Worm (Caenorhabditis elegans) whole organism, early embryonic: ENCODE data around the gene lin-66.

Experiments used
- B0310.2 ChIP-seq: sonication (generic microtip); optimal IDR thresholded peaks from 2 replicates; lab custom pipeline; 2016; ENCODE audit warnings: mild to moderate bottlenecking, missing genetic modification characterization, missing compliant biosample characterization
- ama-1 ChIP-seq: fragments of 150-350 bp; optimal IDR thresholded peaks from 2 replicates; lab custom pipeline; 2014

DNA sequence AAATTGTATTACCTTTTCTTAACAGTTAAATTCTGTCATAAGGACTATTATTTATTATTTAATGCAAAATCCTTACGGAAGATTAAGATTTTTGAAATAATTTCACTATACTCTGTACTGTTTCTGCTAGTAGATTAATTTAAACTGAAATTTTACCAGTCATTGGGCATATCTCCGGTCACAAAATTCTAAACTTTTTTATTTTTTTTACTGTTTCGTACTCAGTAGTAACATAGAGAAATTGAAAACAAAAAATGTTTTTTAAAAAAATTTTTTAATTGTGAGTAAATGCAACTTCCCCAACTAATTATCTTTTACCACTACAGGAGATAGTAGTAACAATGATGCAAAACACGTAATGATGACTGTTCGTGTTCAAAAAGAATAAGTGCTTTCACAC lies 49.6 kb upstream of the lin-66 start:
- no peak for TF ChIP-seq ama-1
- no peak for TF ChIP-seq B0310.2
